Worm (Caenorhabditis elegans): ENCODE measurements around the gene nhx-6.

ce11 chrII:1694530-1694929 is 23.9 kb downstream of the nhx-6 start, which contains the start of gene fbxc-26:
- no peak for TF ChIP-seq unc-39 (tag; optimal IDR thresholded peaks at IDR 0.05)
- no peak for TF ChIP-seq mep-1 (tag; optimal IDR thresholded peaks at IDR 0.05)
- no peak for TF ChIP-seq ztf-11 (tag; optimal IDR thresholded peaks at IDR 0.05)
- no peak for TF ChIP-seq mab-5 (tag; optimal IDR thresholded peaks at IDR 0.05)
- no peak for TF ChIP-seq elt-1 (tag; optimal IDR thresholded peaks at IDR 0.05; ENCODE audit: borderline replicate concordance, insufficient read depth)
- no peak for TF ChIP-seq snpc-4 (tag; optimal IDR thresholded peaks at IDR 0.05)
- TF ChIP-seq ces-1 (GFP tag; optimal IDR thresholded peaks at IDR 0.05): no peak
- TF ChIP-seq pha-4 (tag; optimal IDR thresholded peaks at IDR 0.05): no peak
- no peak for TF ChIP-seq nhr-237 (tag; optimal IDR thresholded peaks at IDR 0.05)
- TF ChIP-seq blmp-1 (tag; optimal IDR thresholded peaks at IDR 0.05): no peak
- TF ChIP-seq lin-13 (tag; optimal IDR thresholded peaks at IDR 0.05): no peak
- TF ChIP-seq unc-62 (GFP tag; optimal IDR thresholded peaks at IDR 0.05): no peak
- no peak for TF ChIP-seq nhr-28 (tag; optimal IDR thresholded peaks at IDR 0.05)
- TF ChIP-seq elt-3 (tag; optimal IDR thresholded peaks at IDR 0.05): no peak

Measured in whole organism, mixed stage, embryonic.